Worm (Caenorhabditis elegans) whole organism, L4 larva: Measurements from ENCODE around the gene K08D10.11.
"Not testable (repeated sequence)": the region's sequence is repeated elsewhere in the genome, so short reads cannot be mapped to it uniquely, and the experiment has no call there.

Source experiments
- F10B5.3 ChIP-seq: sonication (generic microtip); optimal IDR thresholded peaks from 2 replicates; lab custom pipeline; 2016; ENCODE audit warnings: mild to moderate bottlenecking, missing genetic modification characterization, missing compliant biosample characterization
- F49E8.2 ChIP-seq: sonication (generic microtip); optimal IDR thresholded peaks from 2 replicates; lab custom pipeline; 2016; ENCODE audit warnings: missing compliant biosample characterization, mild to moderate bottlenecking, missing genetic modification characterization, borderline replicate concordance
- T26A8.4 ChIP-seq: fragments of 200-800 bp; sonication (Bioruptor generic); IDR thresholded peaks from 2 replicates; pipeline ENCODE4 v1.3.6; 2022; ENCODE audit warnings: missing genetic modification characterization, missing compliant biosample characterization
- Y5F2A.4 ChIP-seq: fragments of 200-800 bp; sonication (Bioruptor generic); optimal IDR thresholded peaks from 2 replicates; lab custom pipeline; 2018; ENCODE audit warnings: mild to moderate bottlenecking, missing genetic modification characterization, missing compliant biosample characterization
- attf-4 ChIP-seq: sonication (generic microtip); optimal IDR thresholded peaks from 3 replicates; lab custom pipeline; 2017; ENCODE audit warnings: missing biosample characterization, missing genetic modification characterization
- ceh-20 ChIP-seq: fragments of 200-800 bp; sonication (Bioruptor generic); IDR thresholded peaks from 2 replicates; pipeline ENCODE4 v1.3.6; 2022; ENCODE audit warnings: missing genetic modification reagents, missing genetic modification characterization, missing compliant biosample characterization
- ceh-28 ChIP-seq: fragments of 150-350 bp; optimal IDR thresholded peaks from 2 replicates; lab custom pipeline; 2014; ENCODE audit warnings: missing biosample characterization, missing genetic modification reagents, missing genetic modification characterization
- ceh-32 ChIP-seq: sonication (generic microtip); optimal IDR thresholded peaks from 2 replicates; lab custom pipeline; 2016; ENCODE audit warnings: mild to moderate bottlenecking, missing genetic modification characterization, missing compliant biosample characterization; ENCODE audit not compliant: poor library complexity
- ceh-82 ChIP-seq: sonication (generic microtip); optimal IDR thresholded peaks from 2 replicates; lab custom pipeline; 2017; ENCODE audit warnings: missing biosample characterization, missing genetic modification characterization
- ces-1 ChIP-seq: fragments of 150-350 bp; sonication (generic microtip); optimal IDR thresholded peaks from 4 replicates; lab custom pipeline; 2014; ENCODE audit warnings: missing biosample characterization, missing genetic modification reagents, missing genetic modification characterization
- cey-2 ChIP-seq: sonication (generic microtip); optimal IDR thresholded peaks from 3 replicates; lab custom pipeline; 2017; ENCODE audit warnings: missing genetic modification characterization, mild to moderate bottlenecking, missing compliant biosample characterization, antibody characterized with exemption, borderline replicate concordance; ENCODE audit not compliant: insufficient read depth
- daf-16 ChIP-seq, 3 experiments: sonication (generic microtip); optimal IDR thresholded peaks; 2 replicates each; lab custom pipeline; 2016 to 2017; ENCODE audit warnings: missing genetic modification characterization in 3 of 3, missing genetic modification reagents in 3 of 3, mild to moderate bottlenecking in 2 of 3, missing compliant biosample characterization in 2 of 3, missing biosample characterization in 1 of 3, moderate library complexity in 1 of 3
- daf-19 ChIP-seq: fragments of 200-800 bp; sonication (Bioruptor generic); conservative IDR thresholded peaks from 2 replicates; pipeline ENCODE4 v1.3.6; 2022; ENCODE audit warnings: missing genetic modification characterization, missing compliant biosample characterization
- dmd-6 ChIP-seq: fragments of 200-800 bp; sonication (Bioruptor generic); IDR thresholded peaks from 2 replicates; pipeline ENCODE4 v1.3.6; 2022; ENCODE audit warnings: missing genetic modification reagents, missing genetic modification characterization, missing compliant biosample characterization
- dmd-8 ChIP-seq: fragments of 200-800 bp; sonication (Bioruptor generic); IDR thresholded peaks from 2 replicates; pipeline ENCODE4 v1.3.6; 2022; ENCODE audit warnings: missing genetic modification characterization, missing compliant biosample characterization
- egl-43 ChIP-seq: fragments of 200-800 bp; sonication (Bioruptor generic); IDR thresholded peaks from 2 replicates; pipeline ENCODE4 v1.3.6; 2022; ENCODE audit warnings: missing genetic modification reagents, missing genetic modification characterization, missing compliant biosample characterization
- gei-8 ChIP-seq: fragments of 200-800 bp; sonication (Bioruptor generic); optimal IDR thresholded peaks from 2 replicates; lab custom pipeline; 2018; ENCODE audit warnings: mild to moderate bottlenecking, missing genetic modification characterization, missing compliant biosample characterization
- hlh-30 ChIP-seq: sonication (generic microtip); optimal IDR thresholded peaks from 2 replicates; lab custom pipeline; 2017; ENCODE audit warnings: antibody characterized with exemption, mild to moderate bottlenecking, missing genetic modification characterization, missing compliant biosample characterization; ENCODE audit not compliant: insufficient read depth
- lim-7 ChIP-seq: fragments of 200-800 bp; sonication (Bioruptor generic); IDR thresholded peaks from 2 replicates; pipeline ENCODE4 v1.3.6; 2022; ENCODE audit warnings: missing genetic modification characterization, missing compliant biosample characterization
- lin-1 ChIP-seq: fragments of 200-800 bp; sonication (Bioruptor generic); IDR thresholded peaks from 2 replicates; pipeline ENCODE4 v1.3.6; 2022; ENCODE audit warnings: missing genetic modification reagents, missing genetic modification characterization, missing compliant biosample characterization
- lin-15B ChIP-seq: fragments of 150-350 bp; sonication (generic microtip); optimal IDR thresholded peaks from 3 replicates; lab custom pipeline; 2014; ENCODE audit warnings: missing biosample characterization, missing genetic modification characterization
- madf-9 ChIP-seq: fragments of 200-800 bp; sonication (Bioruptor generic); conservative IDR thresholded peaks from 2 replicates; pipeline ENCODE4 v1.3.6; 2022; ENCODE audit warnings: missing genetic modification reagents, missing genetic modification characterization, missing compliant biosample characterization
- mes-2 ChIP-seq: sonication (generic microtip); optimal IDR thresholded peaks from 2 replicates; lab custom pipeline; 2016; ENCODE audit warnings: missing genotype, mild to moderate bottlenecking, missing genetic modification characterization, missing compliant biosample characterization; ENCODE audit not compliant: poor library complexity, severe bottlenecking
- nhr-10 ChIP-seq: fragments of 150-350 bp; optimal IDR thresholded peaks from 2 replicates; lab custom pipeline; 2014; ENCODE audit warnings: missing biosample characterization, missing genetic modification characterization
- nhr-42 ChIP-seq: fragments of 200-800 bp; sonication (Bioruptor generic); IDR thresholded peaks from 2 replicates; pipeline ENCODE4 v1.3.6; 2022; ENCODE audit warnings: missing genetic modification characterization, missing compliant biosample characterization
- nhr-77 ChIP-seq: fragments of 150-350 bp; optimal IDR thresholded peaks from 2 replicates; lab custom pipeline; 2014; ENCODE audit warnings: missing biosample characterization, missing genetic modification characterization
- pha-4 ChIP-seq, 2 experiments: fragments of 150-350 bp in 1 of 2; fragments of 200-800 bp in 1 of 2; sonication (Bioruptor generic) in 1 of 2; IDR thresholded peaks in 1 of 2; optimal IDR thresholded peaks in 1 of 2; 2 replicates each; pipeline versions ENCODE4 v1.3.6 to Lab custom; 2014 to 2022; ENCODE audit warnings: missing genetic modification characterization in 2 of 2, missing genetic modification reagents in 2 of 2, missing biosample characterization in 1 of 2, missing compliant biosample characterization in 1 of 2
- rbr-2 ChIP-seq: sonication (generic microtip); optimal IDR thresholded peaks from 2 replicates; lab custom pipeline; 2016; ENCODE audit warnings: missing genotype, missing genetic modification characterization, missing compliant biosample characterization
- snpc-1.2 ChIP-seq: fragments of 200-800 bp; sonication (Bioruptor generic); IDR thresholded peaks from 2 replicates; pipeline ENCODE4 v1.3.6; 2022; ENCODE audit warnings: missing genetic modification reagents, missing genetic modification characterization, missing compliant biosample characterization
- tag-97 ChIP-seq: fragments of 200-800 bp; sonication (Bioruptor generic); IDR thresholded peaks from 2 replicates; pipeline ENCODE4 v1.3.6; 2022; ENCODE audit warnings: missing genetic modification characterization, missing compliant biosample characterization
- unc-130 ChIP-seq: sonication (generic microtip); optimal IDR thresholded peaks from 2 replicates; lab custom pipeline; 2016; ENCODE audit warnings: missing genetic modification reagents, missing genetic modification characterization, missing compliant biosample characterization
- zag-1 ChIP-seq: fragments of 150-350 bp; optimal IDR thresholded peaks from 2 replicates; lab custom pipeline; 2014; ENCODE audit warnings: missing biosample characterization, missing genetic modification characterization
- zfp-2 ChIP-seq: sonication (generic microtip); optimal IDR thresholded peaks from 2 replicates; lab custom pipeline; 2016; ENCODE audit warnings: mild to moderate bottlenecking, missing genetic modification characterization, missing compliant biosample characterization
- zip-11 ChIP-seq: fragments of 200-800 bp; sonication (Bioruptor generic); IDR thresholded peaks from 2 replicates; pipeline ENCODE4 v1.3.6; 2022; ENCODE audit warnings: missing genetic modification characterization, missing compliant biosample characterization

Gene K08D10.11

DNA sequence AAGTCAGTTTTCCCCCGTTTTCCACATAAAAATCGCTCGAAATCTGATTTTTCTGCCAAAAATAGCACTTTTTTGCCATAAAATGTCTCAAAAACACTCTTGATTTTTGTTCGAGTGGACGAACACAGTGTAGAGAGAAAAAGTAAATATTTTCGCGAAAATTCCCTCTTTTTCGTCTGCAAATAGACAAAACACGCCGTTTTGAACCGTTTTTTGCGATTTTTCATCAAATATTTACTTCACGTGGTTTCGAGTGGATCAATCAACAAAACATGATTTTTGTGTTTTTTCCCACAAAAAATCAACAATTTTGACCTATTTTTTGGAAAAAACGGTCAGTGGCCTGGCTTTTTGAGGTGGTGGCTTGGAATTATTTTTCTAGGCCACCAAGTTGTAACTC, 23.1 kb upstream of the K08D10.11 start:
- TF ChIP-seq ceh-20 (GFP tag; lab: Robert Waterston, UW) (no peak), attf-4 (tag; lab: Kevin White, UChicago) (no peak), F49E8.2 (tag; lab: Kevin White, UChicago) (no peak), zip-11 (GFP tag; lab: Robert Waterston, UW) (no peak), madf-9 (GFP tag; lab: Robert Waterston, UW) (no peak), zag-1 (tag; lab: Kevin White, UChicago) (no peak), daf-16 (GFP tag; optimal IDR thresholded peaks at IDR 0.05; lab: Kevin White, UChicago) (no peak), daf-16 (tag; optimal IDR thresholded peaks at IDR 0.05; lab: Kevin White, UChicago) (no peak), ces-1 (GFP tag; lab: Kevin White, UChicago) (no peak), snpc-1.2 (GFP tag; lab: Robert Waterston, UW) (no peak), Y5F2A.4 (GFP tag; lab: Kevin White, UChicago) (no peak), cey-2 (tag; lab: Kevin White, UChicago) (no peak), tag-97 (GFP tag; lab: Robert Waterston, UW) (no peak)
- TF ChIP-seq, all 104 proteins: peak for 0

- TF ChIP-seq ceh-32 (tag; lab: Kevin White, UChicago): no peak
- TF ChIP-seq rbr-2 (tag; lab: Kevin White, UChicago): no peak
- TF ChIP-seq nhr-42 (GFP tag; lab: Robert Waterston, UW): no peak
- TF ChIP-seq F10B5.3: no peak
- TF ChIP-seq pha-4 (GFP tag; IDR thresholded peaks at IDR 0.05; lab: Robert Waterston, UW): no peak
- TF ChIP-seq pha-4 (tag; optimal IDR thresholded peaks at IDR 0.05; lab: Kevin White, UChicago): no peak
- TF ChIP-seq lin-1 (GFP tag; lab: Robert Waterston, UW): no peak
- TF ChIP-seq nhr-77 (tag; lab: Kevin White, UChicago): no peak
- TF ChIP-seq zag-1 (tag; lab: Kevin White, UChicago): no peak
- no peak for TF ChIP-seq lim-7 (GFP tag; lab: Robert Waterston, UW)
- no peak for TF ChIP-seq gei-8 (GFP tag; lab: Kevin White, UChicago)
- no peak for TF ChIP-seq egl-43 (GFP tag; lab: Robert Waterston, UW)
- no peak for TF ChIP-seq zfp-2
- TF ChIP-seq ceh-82 (tag; lab: Kevin White, UChicago): no peak
Observed at ce11 chrIV:4207088-4207487, 21.1 kb upstream of the K08D10.11 start, which contains the start of gene osgn-1. osgn-1 (plus strand) TSS chrIV:4207388.

DNA sequence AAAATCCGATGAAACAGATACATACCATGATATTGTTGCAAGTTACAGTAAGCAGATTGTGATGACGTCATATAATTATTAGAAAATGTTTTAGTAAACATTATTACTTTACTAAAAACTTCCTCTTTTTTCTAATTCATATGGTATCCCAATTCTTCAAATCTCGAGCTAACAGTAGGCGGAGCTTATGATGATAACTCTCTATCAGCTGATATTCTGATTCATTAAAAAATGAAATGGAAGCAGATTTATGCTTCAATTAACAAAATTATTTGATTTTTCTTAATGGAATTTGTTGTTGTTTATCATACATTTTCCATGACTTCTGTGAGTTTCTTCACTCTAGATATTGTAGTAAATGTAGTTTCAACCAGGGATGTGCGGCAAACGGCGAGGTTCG, 18.3 kb upstream of the K08D10.11 start, which contains the start of gene pax-2:
TSS of gene pax-2 (minus strand) at position 101 of the 400 bp plus-strand sequence.
- TF ChIP-seq dmd-6 (GFP tag; lab: Robert Waterston, UW): no peak
- TF ChIP-seq dmd-8 (GFP tag; lab: Robert Waterston, UW): no peak
- TF ChIP-seq gei-8 (GFP tag; lab: Kevin White, UChicago): no peak
- no peak for TF ChIP-seq nhr-42 (GFP tag; lab: Robert Waterston, UW)
- TF ChIP-seq unc-130 (GFP tag; lab: Kevin White, UChicago): no peak
- TF ChIP-seq ceh-20 (GFP tag; lab: Robert Waterston, UW): no peak
- TF ChIP-seq nhr-10 (tag; lab: Kevin White, UChicago): no peak
- TF ChIP-seq T26A8.4 (GFP tag; lab: Robert Waterston, UW): no peak
- no peak for TF ChIP-seq ceh-28 (tag; lab: Kevin White, UChicago)
- no peak for TF ChIP-seq snpc-1.2 (GFP tag; lab: Robert Waterston, UW)
- TF ChIP-seq mes-2 (tag; lab: Kevin White, UChicago): no peak
- TF ChIP-seq hlh-30: no peak

DNA sequence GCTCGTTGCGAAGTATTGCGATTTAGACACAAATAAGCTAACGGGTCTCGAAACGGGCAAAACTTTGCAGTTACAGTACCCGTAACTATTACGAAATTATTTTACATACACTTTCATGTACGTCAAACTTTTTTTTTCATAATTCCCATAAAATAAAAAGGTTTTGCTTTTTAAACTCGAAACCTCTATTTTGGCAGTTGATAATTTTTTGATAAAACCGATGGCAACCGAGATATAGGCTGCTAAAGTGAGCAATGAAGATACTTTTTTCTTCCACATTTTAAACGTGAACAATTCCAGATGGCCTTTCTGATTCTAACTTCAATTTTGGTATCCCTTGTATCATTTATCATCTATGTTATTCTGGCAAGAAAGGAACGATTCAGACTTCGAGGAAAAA, 11.2 kb upstream of the K08D10.11 start, which contains the start of gene cyp-25A6:
TSS of gene cyp-25A6 (plus strand) at position 301 of the 400 bp plus-strand sequence.
- TF ChIP-seq lin-15B (tag; lab: Kevin White, UChicago); daf-19 (GFP tag; lab: Robert Waterston, UW); zfp-2: not testable (repeated sequence)
